Fruit fly (Drosophila melanogaster): Measurements from ENCODE around the gene CG33722.

The CG33722 gene

dm6 chr3R:8243720-8244119 lies at the start of gene CG33722, which contains the start of the genes CG9636 and CG18749 (continued):
- TF ChIP-seq Bdp1 (GFP tag; optimal IDR thresholded peaks at IDR 0.05) (peak; percentile 20), CG4730 (GFP tag; IDR thresholded peaks at IDR 0.05) (peak; percentile 56; the same call in 1 of the 2 replicates), Oaz (GFP tag; IDR thresholded peaks at IDR 0.05) (no peak), CG33557 (GFP tag; optimal IDR thresholded peaks at IDR 0.05) (peak; percentile 74), esg (GFP tag; conservative IDR thresholded peaks at IDR 0.05) (peak; percentile 43), Dek (tag; optimal IDR thresholded peaks at IDR 0.05) (peak; percentile 51), slbo (GFP tag; IDR thresholded peaks at IDR 0.05) (peak; percentile 67; the same call in 1 of the 2 replicates), vnd (GFP tag; IDR thresholded peaks at IDR 0.05; ENCODE audit: partially characterized antibody) (peak; percentile 95), unpg (GFP tag; optimal IDR thresholded peaks at IDR 0.05) (peak; percentile 72), Xrp1 (GFP tag; IDR thresholded peaks at IDR 0.05) (peak; percentile 78), br (optimal IDR thresholded peaks at IDR 0.05) (no peak), CG17568 (GFP tag; optimal IDR thresholded peaks at IDR 0.05) (peak; percentile 59), Ets65A (GFP tag) (peak; percentile 46), CG15073 (GFP tag; optimal IDR thresholded peaks at IDR 0.05) (no peak), B-H2 (GFP tag; optimal IDR thresholded peaks at IDR 0.05) (peak; percentile 71), Lim3 (GFP tag; IDR thresholded peaks at IDR 0.05) (no peak), mld (GFP tag; IDR thresholded peaks at IDR 0.05; ENCODE audit: partially characterized antibody) (peak; percentile 90), jing (GFP tag; optimal IDR thresholded peaks at IDR 0.05) (no peak), cato (GFP tag; optimal IDR thresholded peaks at IDR 0.05; ENCODE audit: borderline replicate concordance) (peak; percentile 32), Side (GFP tag; optimal IDR thresholded peaks at IDR 0.05) (peak; percentile 56), CG42726 (GFP tag; IDR thresholded peaks at IDR 0.05; ENCODE audit: partially characterized antibody) (0 out of 2 replicates have a peak, but pooled peaks have one; percentile 28), CG6272 (GFP tag; IDR thresholded peaks at IDR 0.05) (peak; percentile 66), Dad (GFP tag; optimal IDR thresholded peaks at IDR 0.05) (peak; percentile 53), wek (GFP tag; optimal IDR thresholded peaks at IDR 0.05) (no peak), psq (GFP tag; optimal IDR thresholded peaks at IDR 0.05) (peak; percentile 43), CG2712 (tag; optimal IDR thresholded peaks at IDR 0.05) (peak; percentile 84), tll (GFP tag; optimal IDR thresholded peaks at IDR 0.05) (peak in 1 of 2 experiments; percentile 80), GATAe (GFP tag; conservative IDR thresholded peaks at IDR 0.05) (no peak), CG17186 (GFP tag; optimal IDR thresholded peaks at IDR 0.05) (peak; percentile 50), CG7745 (tag; optimal IDR thresholded peaks at IDR 0.05) (no peak), Doc3 (GFP tag; IDR thresholded peaks at IDR 0.05; ENCODE audit: partially characterized antibody) (peak; percentile 98), NFAT (GFP tag; IDR thresholded peaks at IDR 0.05) (no peak), fd3F (GFP tag; optimal IDR thresholded peaks at IDR 0.05) (peak; percentile 30), pan (optimal IDR thresholded peaks at IDR 0.05) (no peak), pan (GFP tag; optimal IDR thresholded peaks at IDR 0.05 in 1 of 2, IDR thresholded peaks at IDR 0.05 in 1 of 2) (peak in 1 of 2 experiments; percentile 66), Spps (tag; optimal IDR thresholded peaks at IDR 0.05) (peak; percentile 64), CG4404 (GFP tag; IDR thresholded peaks at IDR 0.05) (peak; percentile 56; the same call in 1 of the 2 replicates), Rx (GFP tag; IDR thresholded peaks at IDR 0.05) (0 out of 2 replicates have a peak, but pooled peaks have one; percentile 13), wdn (GFP tag; IDR thresholded peaks at IDR 0.05) (no peak), CG12155 (GFP tag; optimal IDR thresholded peaks at IDR 0.05) (peak; percentile 74), CG30431 (GFP tag; optimal IDR thresholded peaks at IDR 0.05) (no peak), CG12219 (GFP tag; optimal IDR thresholded peaks at IDR 0.05) (no peak), CG16815 (GFP tag; optimal IDR thresholded peaks at IDR 0.05) (no peak), Nf-YA (GFP tag; IDR thresholded peaks at IDR 0.05) (no peak), CG1233 (GFP tag; optimal IDR thresholded peaks at IDR 0.05) (peak; percentile 44), dpn (GFP tag; optimal IDR thresholded peaks at IDR 0.05) (peak; percentile 46 to 72), scrt (GFP tag; optimal IDR thresholded peaks at IDR 0.05) (peak; percentile 41), CG13894 (tag; optimal IDR thresholded peaks at IDR 0.05) (peak; percentile 81), CG12769 (tag; optimal IDR thresholded peaks at IDR 0.05) (peak; percentile 46), CG10431 (GFP tag; optimal IDR thresholded peaks at IDR 0.05) (peak; percentile 57), H2.0 (GFP tag; IDR thresholded peaks at IDR 0.05) (peak; percentile 25; the same call in 1 of the 2 replicates)
